Worm (Caenorhabditis elegans) whole organism, L1 larva: ENCODE data around the gene mcm-6.
A peak's percentile ranks its signal among the peaks of the same experiment; 100 is the strongest.

Experiments used
- C04F5.9 ChIP-seq: sonication (generic microtip); optimal IDR thresholded peaks from 2 replicates; lab custom pipeline; 2016; ENCODE audit warnings: missing genetic modification characterization, missing compliant biosample characterization
- C16A3.4 ChIP-seq: fragments of 150-350 bp; optimal IDR thresholded peaks from 2 replicates; lab custom pipeline; 2014; ENCODE audit warnings: missing biosample characterization, missing genetic modification characterization
- aha-1 ChIP-seq: fragments of 150-350 bp; optimal IDR thresholded peaks from 2 replicates; lab custom pipeline; 2014; ENCODE audit warnings: missing biosample characterization, missing genetic modification characterization
- ama-1 ChIP-seq: fragments of 150-350 bp; optimal IDR thresholded peaks from 2 replicates; lab custom pipeline; 2014
- blmp-1 ChIP-seq: fragments of 150-350 bp; optimal IDR thresholded peaks from 2 replicates; lab custom pipeline; 2014; ENCODE audit warnings: missing biosample characterization, missing genetic modification characterization
- ceh-8 ChIP-seq: fragments of 200-800 bp; sonication (Bioruptor generic); optimal IDR thresholded peaks from 2 replicates; lab custom pipeline; 2018; ENCODE audit warnings: mild to moderate bottlenecking, missing genetic modification characterization, moderate library complexity, missing compliant biosample characterization
- ceh-88 ChIP-seq: fragments of 200-800 bp; sonication (Bioruptor generic); IDR thresholded peaks from 2 replicates; pipeline ENCODE4 v1.3.6; 2022; ENCODE audit warnings: missing genetic modification characterization, missing compliant biosample characterization
- ceh-90 ChIP-seq: sonication (generic microtip); optimal IDR thresholded peaks from 2 replicates; lab custom pipeline; 2016; ENCODE audit warnings: missing genetic modification characterization, missing compliant biosample characterization
- dsc-1 ChIP-seq: sonication (generic microtip); optimal IDR thresholded peaks from 2 replicates; lab custom pipeline; 2016; ENCODE audit warnings: mild to moderate bottlenecking, missing genetic modification characterization, missing compliant biosample characterization
- efl-1 ChIP-seq, 4 experiments: fragments of 150-350 bp; optimal IDR thresholded peaks in 3 of 4; peaks in 1 of 4; 1 replicate in 1 of 4; 2 replicates in 3 of 4; lab custom pipeline; 2014; ENCODE audit warnings: missing biosample characterization in 2 of 4, missing genetic modification characterization in 2 of 4, missing genetic modification reagents in 2 of 4
- egl-27 ChIP-seq, 2 experiments: fragments of 150-350 bp in 1 of 2; sonication (generic microtip); optimal IDR thresholded peaks; 3 replicates each; lab custom pipeline; 2017 to 2018; ENCODE audit warnings: missing biosample characterization in 2 of 2, missing genetic modification characterization in 2 of 2, missing genetic modification reagents in 2 of 2
- elt-2 ChIP-seq: sonication (generic microtip); optimal IDR thresholded peaks from 2 replicates; lab custom pipeline; 2016; ENCODE audit warnings: missing genetic modification characterization, mild to moderate bottlenecking, inconsistent platforms, missing compliant biosample characterization, missing genetic modification reagents
- elt-3 ChIP-seq, 6 experiments: fragments of 150-350 bp in 1 of 6; sonication (generic microtip); optimal IDR thresholded peaks; 2 replicates each; lab custom pipeline; 2017 to 2018; ENCODE audit warnings: missing biosample characterization in 6 of 6, missing genetic modification characterization in 6 of 6, inconsistent platforms in 1 of 6
- ets-5 ChIP-seq: fragments of 200-800 bp; sonication (Bioruptor generic); IDR thresholded peaks from 2 replicates; pipeline ENCODE4 v1.3.6; 2022; ENCODE audit warnings: missing genetic modification characterization, missing compliant biosample characterization
- fkh-4 ChIP-seq: sonication (generic microtip); optimal IDR thresholded peaks from 2 replicates; lab custom pipeline; 2016; ENCODE audit warnings: missing compliant biosample characterization, missing genetic modification characterization, borderline replicate concordance
- fkh-8 ChIP-seq: sonication (generic microtip); optimal IDR thresholded peaks from 2 replicates; lab custom pipeline; 2016; ENCODE audit warnings: mild to moderate bottlenecking, missing genetic modification characterization, missing compliant biosample characterization
- grh-1 ChIP-seq: fragments of 200-800 bp; sonication (Bioruptor generic); IDR thresholded peaks from 2 replicates; pipeline ENCODE4 v1.3.6; 2022; ENCODE audit warnings: missing genetic modification reagents, missing genetic modification characterization, missing compliant biosample characterization
- hpl-2 ChIP-seq: fragments of 150-350 bp; optimal IDR thresholded peaks from 2 replicates; lab custom pipeline; 2014; ENCODE audit warnings: missing biosample characterization, missing genetic modification reagents, missing genetic modification characterization
- irx-1 ChIP-seq: sonication (generic microtip); optimal IDR thresholded peaks from 2 replicates; lab custom pipeline; 2016; ENCODE audit warnings: missing genetic modification characterization, missing compliant biosample characterization
- jun-1 ChIP-seq: fragments of 150-350 bp; optimal IDR thresholded peaks from 2 replicates; lab custom pipeline; 2014; ENCODE audit warnings: missing biosample characterization, missing genetic modification reagents, missing genetic modification characterization
- lin-14 ChIP-seq: fragments of 200-800 bp; sonication (Bioruptor generic); optimal IDR thresholded peaks from 2 replicates; lab custom pipeline; 2018; ENCODE audit warnings: mild to moderate bottlenecking, missing genetic modification characterization, moderate library complexity, missing compliant biosample characterization
- lin-35 ChIP-seq, 2 experiments: fragments of 150-350 bp; optimal IDR thresholded peaks; 2 replicates each; lab custom pipeline; 2014; ENCODE audit warnings: missing biosample characterization in 2 of 2, missing genetic modification characterization in 2 of 2, missing genetic modification reagents in 2 of 2
- lir-3 ChIP-seq: sonication (generic microtip); optimal IDR thresholded peaks from 2 replicates; lab custom pipeline; 2016; ENCODE audit warnings: mild to moderate bottlenecking, missing genetic modification characterization, moderate library complexity, missing compliant biosample characterization; ENCODE audit not compliant: poor library complexity
- mab-9 ChIP-seq: fragments of 200-800 bp; sonication (Bioruptor generic); IDR thresholded peaks from 2 replicates; pipeline ENCODE4 v1.3.6; 2022; ENCODE audit warnings: missing genetic modification reagents, missing genetic modification characterization, missing compliant biosample characterization
- mdl-1 ChIP-seq, 2 experiments: fragments of 150-350 bp; optimal IDR thresholded peaks; 2 replicates each; lab custom pipeline; 2014 to 2017; ENCODE audit warnings: missing biosample characterization in 2 of 2, missing genetic modification characterization in 2 of 2, inconsistent platforms in 1 of 2
- mep-1 ChIP-seq: fragments of 150-350 bp; optimal IDR thresholded peaks from 2 replicates; lab custom pipeline; 2014; ENCODE audit warnings: missing biosample characterization, missing genetic modification characterization
- nhr-20 ChIP-seq: sonication (generic microtip); optimal IDR thresholded peaks from 2 replicates; lab custom pipeline; 2016; ENCODE audit warnings: mild to moderate bottlenecking, missing genetic modification characterization, missing compliant biosample characterization
- nhr-237 ChIP-seq: fragments of 150-350 bp; optimal IDR thresholded peaks from 2 replicates; lab custom pipeline; 2014; ENCODE audit warnings: missing biosample characterization, missing genetic modification characterization
- nhr-28 ChIP-seq: fragments of 150-350 bp; optimal IDR thresholded peaks from 2 replicates; lab custom pipeline; 2014; ENCODE audit warnings: missing biosample characterization, missing genetic modification characterization
- nhr-47 ChIP-seq: sonication (generic microtip); optimal IDR thresholded peaks from 2 replicates; lab custom pipeline; 2016; ENCODE audit warnings: mild to moderate bottlenecking, missing genetic modification characterization, moderate library complexity, missing compliant biosample characterization
- nhr-71 ChIP-seq: sonication (generic microtip); optimal IDR thresholded peaks from 2 replicates; lab custom pipeline; 2016; ENCODE audit warnings: mild to moderate bottlenecking, missing genetic modification characterization, moderate library complexity, missing compliant biosample characterization
- nhr-76 ChIP-seq: sonication (generic microtip); optimal IDR thresholded peaks from 2 replicates; lab custom pipeline; 2017; ENCODE audit warnings: missing biosample characterization, missing genetic modification characterization
- nhr-85 ChIP-seq: sonication (generic microtip); peaks from one replicate; lab custom pipeline; 2016; ENCODE audit warnings: missing genetic modification characterization, inconsistent platforms, missing compliant biosample characterization
- nhr-90 ChIP-seq: sonication (generic microtip); optimal IDR thresholded peaks from 2 replicates; lab custom pipeline; 2016; ENCODE audit warnings: mild to moderate bottlenecking, missing genetic modification characterization, missing compliant biosample characterization; ENCODE audit not compliant: poor library complexity
- pag-3 ChIP-seq: sonication (generic microtip); optimal IDR thresholded peaks from 2 replicates; lab custom pipeline; 2017; ENCODE audit warnings: missing genetic modification characterization, mild to moderate bottlenecking, missing compliant biosample characterization, antibody characterized with exemption, borderline replicate concordance; ENCODE audit not compliant: insufficient read depth
- pax-3 ChIP-seq: fragments of 200-800 bp; sonication (Bioruptor generic); optimal IDR thresholded peaks from 2 replicates; lab custom pipeline; 2018; ENCODE audit warnings: mild to moderate bottlenecking, missing genetic modification characterization, moderate library complexity, missing compliant biosample characterization
- pqm-1 ChIP-seq: sonication (generic microtip); optimal IDR thresholded peaks from 3 replicates; lab custom pipeline; 2017; ENCODE audit warnings: missing biosample characterization, missing genetic modification characterization
- rnt-1 ChIP-seq: sonication (generic microtip); optimal IDR thresholded peaks from 2 replicates; lab custom pipeline; 2016; ENCODE audit warnings: mild to moderate bottlenecking, missing genetic modification characterization, moderate library complexity, missing compliant biosample characterization
- skn-1 ChIP-seq: fragments of 150-350 bp; optimal IDR thresholded peaks from 2 replicates; lab custom pipeline; 2014; ENCODE audit warnings: missing biosample characterization, missing genetic modification characterization
- snu-23 ChIP-seq: sonication (generic microtip); optimal IDR thresholded peaks from 2 replicates; lab custom pipeline; 2016; ENCODE audit warnings: missing genetic modification characterization, missing compliant biosample characterization
- sox-4 ChIP-seq: sonication (generic microtip); optimal IDR thresholded peaks from 2 replicates; lab custom pipeline; 2016; ENCODE audit warnings: missing genetic modification characterization, missing compliant biosample characterization
- swsn-7 ChIP-seq: sonication (generic microtip); optimal IDR thresholded peaks from 2 replicates; lab custom pipeline; 2016; ENCODE audit warnings: missing genetic modification characterization, missing compliant biosample characterization
- tbx-2 ChIP-seq: sonication (generic microtip); optimal IDR thresholded peaks from 2 replicates; lab custom pipeline; 2016; ENCODE audit warnings: missing genetic modification characterization, missing compliant biosample characterization
- tlp-1 ChIP-seq: fragments of 150-350 bp; optimal IDR thresholded peaks from 2 replicates; lab custom pipeline; 2014; ENCODE audit warnings: missing biosample characterization, missing genetic modification characterization
- unc-130 ChIP-seq: fragments of 150-350 bp; optimal IDR thresholded peaks from 2 replicates; lab custom pipeline; 2017; ENCODE audit warnings: missing biosample characterization, missing genetic modification characterization, inconsistent platforms
- unc-62 ChIP-seq: fragments of 150-350 bp; optimal IDR thresholded peaks from 2 replicates; lab custom pipeline; 2014; ENCODE audit warnings: missing biosample characterization, missing genetic modification reagents, missing genetic modification characterization
- unc-86 ChIP-seq: sonication (generic microtip); optimal IDR thresholded peaks from 2 replicates; lab custom pipeline; 2016; ENCODE audit warnings: missing genetic modification characterization, missing compliant biosample characterization
- unc-98 ChIP-seq: fragments of 200-800 bp; sonication (Bioruptor generic); IDR thresholded peaks from 2 replicates; pipeline ENCODE4 v1.3.6; 2022; ENCODE audit warnings: missing genetic modification characterization, missing compliant biosample characterization
- zip-4 ChIP-seq: fragments of 200-800 bp; sonication (Bioruptor generic); optimal IDR thresholded peaks from 2 replicates; lab custom pipeline; 2018; ENCODE audit warnings: mild to moderate bottlenecking, missing genetic modification characterization, moderate library complexity, missing compliant biosample characterization

Gene mcm-6

ce11 chrIII:9807560-9808046 lies 13.4 kb downstream of the mcm-6 start (continued):
- TF ChIP-seq mdl-1 (tag; optimal IDR thresholded peaks at IDR 0.05; lab: Kevin White, UChicago): peak in 1 of 2 experiments; percentile 66
- TF ChIP-seq dsc-1 (tag; lab: Kevin White, UChicago): no peak
- no peak for TF ChIP-seq zip-4 (GFP tag; lab: Kevin White, UChicago)
- peak; percentile 59 for TF ChIP-seq elt-2 (tag; lab: Kevin White, UChicago)
- TF ChIP-seq ama-1: peak; percentile 58
- no peak for TF ChIP-seq fkh-4 (tag; lab: Kevin White, UChicago)

ce11 chrIII:9808179-9808578 lies 14.0 kb downstream of the mcm-6 start, which contains the start of gene gtap-2:
TSS of gene gtap-2 (plus strand) at chrIII:9808544.
- TF ChIP-seq snu-23 (GFP tag; lab: Kevin White, UChicago): peak; percentile 9
- no peak for TF ChIP-seq grh-1 (GFP tag; lab: Robert Waterston, UW)
- no peak for TF ChIP-seq unc-62 (GFP tag; lab: Kevin White, UChicago)
- no peak for TF ChIP-seq ama-1
- no peak for TF ChIP-seq zip-4 (GFP tag; lab: Kevin White, UChicago)
- peak; percentile 33 for TF ChIP-seq skn-1 (tag; lab: Kevin White, UChicago)
- no peak for TF ChIP-seq nhr-76 (tag; lab: Kevin White, UChicago)
- no peak for TF ChIP-seq ceh-8
- no peak for TF ChIP-seq nhr-85
- no peak for TF ChIP-seq irx-1 (tag; lab: Kevin White, UChicago)
- no peak for TF ChIP-seq nhr-28 (tag; lab: Kevin White, UChicago)
- TF ChIP-seq nhr-237 (tag; lab: Kevin White, UChicago): no peak
- peak; percentile 20 for TF ChIP-seq nhr-71 (tag; lab: Kevin White, UChicago)
- no peak for TF ChIP-seq tbx-2 (tag; lab: Kevin White, UChicago)
- no peak for TF ChIP-seq aha-1 (tag; lab: Kevin White, UChicago)
- TF ChIP-seq jun-1: no peak
- peak; percentile 45 for TF ChIP-seq C16A3.4 (tag; lab: Kevin White, UChicago)
- peak; percentile 8 to 29 for TF ChIP-seq lin-35 (GFP tag; optimal IDR thresholded peaks at IDR 0.05; lab: Kevin White, UChicago)
- TF ChIP-seq dsc-1 (tag; lab: Kevin White, UChicago): peak; percentile 14
- no peak for TF ChIP-seq unc-86 (tag; lab: Kevin White, UChicago)
- TF ChIP-seq swsn-7 (tag; lab: Kevin White, UChicago): no peak
- TF ChIP-seq C04F5.9: peak; percentile 14
- no peak for TF ChIP-seq elt-3 (tag; optimal IDR thresholded peaks at IDR 0.05; lab: Kevin White, UChicago)
- peak; percentile 25 for TF ChIP-seq lir-3
- TF ChIP-seq lin-14 (GFP tag; lab: Kevin White, UChicago): peak; percentile 21
- no peak for TF ChIP-seq rnt-1 (tag; lab: Kevin White, UChicago)
- no peak for TF ChIP-seq tlp-1 (tag; lab: Kevin White, UChicago)
- peak; percentile 17 to 27 for TF ChIP-seq efl-1 (optimal IDR thresholded peaks at IDR 0.05; lab: Kevin White, UChicago)
- no peak for TF ChIP-seq efl-1 (GFP tag; optimal IDR thresholded peaks at IDR 0.05 in 1 of 2; lab: Kevin White, UChicago)
- TF ChIP-seq pax-3 (tag; lab: Kevin White, UChicago): peak; percentile 61
- no peak for TF ChIP-seq mdl-1 (tag; optimal IDR thresholded peaks at IDR 0.05; lab: Kevin White, UChicago)
- TF ChIP-seq ets-5: no peak
- peak; percentile 12 for TF ChIP-seq nhr-20 (tag; lab: Kevin White, UChicago)
- no peak for TF ChIP-seq mep-1 (tag; lab: Kevin White, UChicago)
- peak; percentile 10 for TF ChIP-seq nhr-90 (tag; lab: Kevin White, UChicago)
- TF ChIP-seq fkh-8 (tag; lab: Kevin White, UChicago): peak; percentile 47
- TF ChIP-seq sox-4 (tag; lab: Kevin White, UChicago): peak; percentile 1
- TF ChIP-seq hpl-2 (GFP tag; lab: Kevin White, UChicago): no peak
- no peak for TF ChIP-seq unc-130
- TF ChIP-seq elt-2 (tag; lab: Kevin White, UChicago): no peak
- TF ChIP-seq pqm-1 (tag; lab: Kevin White, UChicago): no peak
- TF ChIP-seq nhr-47: peak; percentile 54
- no peak for TF ChIP-seq egl-27 (tag; optimal IDR thresholded peaks at IDR 0.05; lab: Kevin White, UChicago)
- TF ChIP-seq mab-9 (GFP tag; lab: Robert Waterston, UW): no peak
- peak; percentile 55 for TF ChIP-seq ceh-90
- TF ChIP-seq blmp-1 (tag; lab: Kevin White, UChicago): no peak
- TF ChIP-seq unc-98 (GFP tag; lab: Robert Waterston, UW): peak; percentile 38; the same call in 1 of the 2 replicates
- TF ChIP-seq pag-3 (tag; lab: Kevin White, UChicago): no peak
- no peak for TF ChIP-seq ceh-88 (GFP tag; lab: Robert Waterston, UW)
